Worm (Caenorhabditis elegans) whole organism, young adult: Measurements from ENCODE around the gene C54D10.9.

Source experiments
- B0336.3 ChIP-seq: fragments of 200-800 bp; sonication (Bioruptor generic); IDR thresholded peaks from 2 replicates; pipeline ENCODE4 v1.3.6; 2022; ENCODE audit warnings: missing genetic modification characterization, missing compliant biosample characterization
- D2030.7 ChIP-seq: fragments of 200-800 bp; sonication (Bioruptor generic); IDR thresholded peaks from 2 replicates; pipeline ENCODE4 v1.3.6; 2022; ENCODE audit warnings: missing genetic modification reagents, missing genetic modification characterization, missing compliant biosample characterization
- F10E7.11 ChIP-seq: sonication (generic microtip); optimal IDR thresholded peaks from 2 replicates; lab custom pipeline; 2017; ENCODE audit warnings: mild to moderate bottlenecking, missing genetic modification characterization, moderate library complexity, missing compliant biosample characterization
- F23B12.7 ChIP-seq: sonication (generic microtip); optimal IDR thresholded peaks from 2 replicates; lab custom pipeline; 2017; ENCODE audit warnings: missing genetic modification characterization, mild to moderate bottlenecking, missing compliant biosample characterization, antibody characterized with exemption, moderate library complexity; ENCODE audit not compliant: insufficient read depth
- F37B4.10 ChIP-seq: fragments of 200-800 bp; sonication (Bioruptor generic); IDR thresholded peaks from 2 replicates; pipeline ENCODE4 v1.3.6; 2022; ENCODE audit warnings: missing genetic modification characterization, missing compliant biosample characterization
- F39B2.1 ChIP-seq: fragments of 200-800 bp; sonication (Bioruptor generic); IDR thresholded peaks from 2 replicates; pipeline ENCODE4 v1.3.6; 2022; ENCODE audit warnings: missing genetic modification reagents, missing genetic modification characterization, missing compliant biosample characterization
- F55B11.4 ChIP-seq: sonication (generic microtip); optimal IDR thresholded peaks from 2 replicates; lab custom pipeline; 2016; ENCODE audit warnings: missing compliant biosample characterization, missing genetic modification characterization, borderline replicate concordance; ENCODE audit not compliant: insufficient read depth
- F57C9.4 ChIP-seq: sonication (generic microtip); optimal IDR thresholded peaks from 2 replicates; lab custom pipeline; 2017; ENCODE audit warnings: mild to moderate bottlenecking, missing genetic modification characterization, missing compliant biosample characterization
- Y53F4B.3 ChIP-seq: fragments of 200-800 bp; sonication (Bioruptor generic); IDR thresholded peaks from 2 replicates; pipeline ENCODE4 v1.3.6; 2022; ENCODE audit warnings: missing genetic modification reagents, missing genetic modification characterization, missing compliant biosample characterization
- ZK185.1 ChIP-seq: sonication (generic microtip); optimal IDR thresholded peaks from 2 replicates; lab custom pipeline; 2016; ENCODE audit warnings: mild to moderate bottlenecking, missing genetic modification characterization, missing compliant biosample characterization; ENCODE audit not compliant: poor library complexity, severe bottlenecking
- akir-1 ChIP-seq: fragments of 200-800 bp; sonication (Bioruptor generic); optimal IDR thresholded peaks from 2 replicates; lab custom pipeline; 2018; ENCODE audit warnings: mild to moderate bottlenecking, missing genetic modification characterization, moderate library complexity, missing compliant biosample characterization
- ccch-3 ChIP-seq: fragments of 200-800 bp; sonication (Bioruptor generic); optimal IDR thresholded peaks from 2 replicates; lab custom pipeline; 2018; ENCODE audit warnings: mild to moderate bottlenecking, missing genetic modification characterization, missing compliant biosample characterization
- cebp-1 ChIP-seq, 2 experiments: fragments of 200-800 bp in 1 of 2; sonication (Bioruptor generic) in 1 of 2; sonication (generic microtip) in 1 of 2; IDR thresholded peaks in 1 of 2; optimal IDR thresholded peaks in 1 of 2; 2 replicates each; pipeline versions ENCODE4 v1.3.6 to Lab custom; 2017 to 2022; ENCODE audit warnings: missing compliant biosample characterization in 2 of 2, missing genetic modification characterization in 2 of 2, mild to moderate bottlenecking in 1 of 2, missing genetic modification reagents in 1 of 2, moderate library complexity in 1 of 2
- cebp-2 ChIP-seq: fragments of 200-800 bp; sonication (Bioruptor generic); IDR thresholded peaks from 2 replicates; pipeline ENCODE4 v1.3.6; 2022; ENCODE audit warnings: missing genetic modification characterization, missing compliant biosample characterization
- ceh-40 ChIP-seq: fragments of 200-800 bp; sonication (Bioruptor generic); IDR thresholded peaks from 2 replicates; pipeline ENCODE4 v1.3.6; 2022; ENCODE audit warnings: missing genetic modification characterization, missing compliant biosample characterization
- ceh-58 ChIP-seq: fragments of 200-800 bp; sonication (Bioruptor generic); IDR thresholded peaks from 2 replicates; pipeline ENCODE4 v1.3.6; 2022; ENCODE audit warnings: missing genetic modification characterization, missing compliant biosample characterization
- ceh-91 ChIP-seq: fragments of 200-800 bp; sonication (Bioruptor generic); IDR thresholded peaks from 2 replicates; pipeline ENCODE4 v1.3.6; 2022; ENCODE audit warnings: missing genetic modification reagents, missing genetic modification characterization, missing compliant biosample characterization
- die-1 ChIP-seq: sonication (generic microtip); optimal IDR thresholded peaks from 2 replicates; lab custom pipeline; 2016; ENCODE audit warnings: missing genotype, mild to moderate bottlenecking, missing genetic modification characterization, missing compliant biosample characterization
- dox-1 ChIP-seq: fragments of 200-800 bp; sonication (Bioruptor generic); IDR thresholded peaks from 2 replicates; pipeline ENCODE4 v1.3.6; 2022; ENCODE audit warnings: missing genetic modification reagents, missing genetic modification characterization, missing compliant biosample characterization
- efl-1 ChIP-seq: fragments of 150-350 bp; optimal IDR thresholded peaks from 2 replicates; lab custom pipeline; 2014; ENCODE audit warnings: missing biosample characterization, missing genetic modification reagents, missing genetic modification characterization
- egl-18 ChIP-seq: fragments of 200-800 bp; sonication (Bioruptor generic); IDR thresholded peaks from 2 replicates; pipeline ENCODE4 v1.3.6; 2022; ENCODE audit warnings: missing genetic modification reagents, missing genetic modification characterization, missing compliant biosample characterization
- egrh-3 ChIP-seq: fragments of 200-800 bp; sonication (Bioruptor generic); IDR thresholded peaks from 2 replicates; pipeline ENCODE4 v1.3.6; 2022; ENCODE audit warnings: missing genetic modification reagents, missing genetic modification characterization, missing compliant biosample characterization
- ets-4 ChIP-seq: fragments of 200-800 bp; sonication (Bioruptor generic); optimal IDR thresholded peaks from 2 replicates; lab custom pipeline; 2018; ENCODE audit warnings: mild to moderate bottlenecking, missing genetic modification characterization, missing compliant biosample characterization
- hmg-1.2 ChIP-seq: fragments of 200-800 bp; sonication (Bioruptor generic); IDR thresholded peaks from 2 replicates; pipeline ENCODE4 v1.3.6; 2022; ENCODE audit warnings: missing genetic modification reagents, missing genetic modification characterization, missing compliant biosample characterization
- hmg-20 ChIP-seq: fragments of 200-800 bp; sonication (Bioruptor generic); IDR thresholded peaks from 2 replicates; pipeline ENCODE4 v1.3.6; 2022; ENCODE audit warnings: missing genetic modification reagents, missing genetic modification characterization, missing compliant biosample characterization
- hrde-1 ChIP-seq: sonication (generic microtip); optimal IDR thresholded peaks from 2 replicates; lab custom pipeline; 2016; ENCODE audit warnings: missing genetic modification characterization, mild to moderate bottlenecking, missing compliant biosample characterization, moderate library complexity, missing genotype, missing genetic modification reagents, borderline replicate concordance
- hsf-1 ChIP-seq: fragments of 200-800 bp; sonication (Bioruptor generic); IDR thresholded peaks from 2 replicates; pipeline ENCODE4 v1.3.6; 2022; ENCODE audit warnings: missing genetic modification reagents, missing genetic modification characterization, missing compliant biosample characterization
- let-526 ChIP-seq: fragments of 200-800 bp; sonication (Bioruptor generic); IDR thresholded peaks from 2 replicates; pipeline ENCODE4 v1.3.6; 2022; ENCODE audit warnings: missing genetic modification reagents, missing genetic modification characterization, missing compliant biosample characterization
- let-607 ChIP-seq, 2 experiments: fragments of 200-800 bp in 1 of 2; sonication (Bioruptor generic) in 1 of 2; sonication (generic microtip) in 1 of 2; optimal IDR thresholded peaks; 2 replicates each; lab custom pipeline; 2016 to 2018; ENCODE audit warnings: mild to moderate bottlenecking in 2 of 2, missing compliant biosample characterization in 2 of 2, missing genetic modification characterization in 2 of 2, moderate library complexity in 2 of 2, missing genotype in 1 of 2
- lin-35 ChIP-seq, 3 experiments: fragments of 150-350 bp in 2 of 3; sonication (generic microtip) in 1 of 3; optimal IDR thresholded peaks; 2 replicates each; lab custom pipeline; 2014 to 2018; ENCODE audit warnings: missing biosample characterization in 3 of 3, missing genetic modification characterization in 3 of 3, missing genetic modification reagents in 3 of 3
- lin-40 ChIP-seq: sonication (generic microtip); optimal IDR thresholded peaks from 2 replicates; lab custom pipeline; 2016; ENCODE audit warnings: missing genetic modification characterization, mild to moderate bottlenecking, missing compliant biosample characterization, missing genotype, missing genetic modification reagents
- lsl-1 ChIP-seq: fragments of 200-800 bp; sonication (Bioruptor generic); optimal IDR thresholded peaks from 2 replicates; lab custom pipeline; 2018; ENCODE audit warnings: mild to moderate bottlenecking, missing genetic modification characterization, moderate library complexity, missing compliant biosample characterization
- mxl-1 ChIP-seq: sonication (generic microtip); optimal IDR thresholded peaks from 2 replicates; lab custom pipeline; 2016; ENCODE audit warnings: missing genetic modification characterization, missing compliant biosample characterization
- nhr-120 ChIP-seq: fragments of 200-800 bp; sonication (Bioruptor generic); IDR thresholded peaks from 2 replicates; pipeline ENCODE4 v1.3.6; 2022; ENCODE audit warnings: missing genetic modification characterization, missing compliant biosample characterization
- nhr-179 ChIP-seq: sonication (generic microtip); optimal IDR thresholded peaks from 2 replicates; lab custom pipeline; 2016; ENCODE audit warnings: mild to moderate bottlenecking, missing genetic modification characterization, missing compliant biosample characterization
- nhr-80 ChIP-seq: sonication (generic microtip); optimal IDR thresholded peaks from 2 replicates; lab custom pipeline; 2016; ENCODE audit warnings: missing genetic modification characterization, missing compliant biosample characterization
- rpc-1 ChIP-seq, 2 experiments: fragments of 150-350 bp in 1 of 2; sonication (generic microtip) in 1 of 2; optimal IDR thresholded peaks; 2 replicates each; lab custom pipeline; 2014 to 2018; ENCODE audit warnings: missing biosample characterization in 1 of 2, missing genetic modification characterization in 1 of 2, missing genetic modification reagents in 1 of 2, missing genotype in 1 of 2
- snpc-4 ChIP-seq, 5 experiments: fragments of 150-350 bp in 1 of 5; sonication (generic microtip) in 4 of 5; optimal IDR thresholded peaks; 2 replicates each; lab custom pipeline; 2014 to 2018; ENCODE audit warnings: missing genetic modification characterization in 5 of 5, missing biosample characterization in 3 of 5, antibody characterized with exemption in 2 of 5, mild to moderate bottlenecking in 2 of 5, missing compliant biosample characterization in 2 of 5, missing genotype in 2 of 5, moderate library complexity in 2 of 5, missing genetic modification reagents in 1 of 5
- tbp1 ChIP-seq: fragments of 200-800 bp; sonication (Bioruptor generic); optimal IDR thresholded peaks from 2 replicates; lab custom pipeline; 2018; ENCODE audit warnings: mild to moderate bottlenecking, missing genetic modification characterization, missing compliant biosample characterization
- zfh-2 ChIP-seq: fragments of 200-800 bp; sonication (Bioruptor generic); conservative IDR thresholded peaks from 2 replicates; pipeline ENCODE4 v1.3.6; 2022; ENCODE audit warnings: missing genetic modification reagents, missing genetic modification characterization, missing compliant biosample characterization
- ztf-26 ChIP-seq: sonication (generic microtip); optimal IDR thresholded peaks from 2 replicates; lab custom pipeline; 2017; ENCODE audit warnings: missing genetic modification characterization, missing compliant biosample characterization
- ztf-6 ChIP-seq: fragments of 200-800 bp; sonication (Bioruptor generic); IDR thresholded peaks from 2 replicates; pipeline ENCODE4 v1.3.6; 2022; ENCODE audit warnings: missing genetic modification reagents, missing genetic modification characterization, missing compliant biosample characterization

Gene C54D10.9

ce11 chrV:12491070-12491643, 44.2 kb downstream of the C54D10.9 start (continued):
- TF ChIP-seq ccch-3 (GFP tag; lab: Kevin White, UChicago), result no peak
- TF ChIP-seq egl-18, result no peak
- 0 out of 2 replicates have a peak, but pooled peaks have one; percentile 13 for TF ChIP-seq ceh-91 (GFP tag; lab: Robert Waterston, UW)
- no peak for TF ChIP-seq F55B11.4
- no peak for TF ChIP-seq efl-1
- no peak for TF ChIP-seq nhr-120
- TF ChIP-seq B0336.3 (GFP tag; lab: Robert Waterston, UW), result peak; percentile 88
- TF ChIP-seq ztf-26 (tag; lab: Kevin White, UChicago), result peak; percentile 1
- TF ChIP-seq rpc-1 (optimal IDR thresholded peaks at IDR 0.05; lab: Kevin White, UChicago), result no peak
- peak; percentile 40 for TF ChIP-seq rpc-1 (tag; optimal IDR thresholded peaks at IDR 0.05; lab: Kevin White, UChicago)
- TF ChIP-seq ZK185.1 (tag; lab: Kevin White, UChicago), result peak; percentile 79
- TF ChIP-seq ceh-58, result no peak
- no peak for TF ChIP-seq mxl-1 (tag; lab: Kevin White, UChicago)
- TF ChIP-seq, all 124 proteins: peak for 66

ce11 chrV:12494522-12494921, 47.6 kb downstream of the C54D10.9 start, which contains the start of gene mrps-11:
Gene mrps-11, minus strand, starts transcription at chrV:12494622.
- TF ChIP-seq let-607 (tag; optimal IDR thresholded peaks at IDR 0.05; lab: Kevin White, UChicago), result no peak
- TF ChIP-seq hsf-1 (GFP tag; lab: Robert Waterston, UW), result no peak
- no peak for TF ChIP-seq ZK185.1 (tag; lab: Kevin White, UChicago)
- no peak for TF ChIP-seq F39B2.1 (GFP tag; lab: Robert Waterston, UW)
- TF ChIP-seq snpc-4 (GFP tag; optimal IDR thresholded peaks at IDR 0.05; lab: Kevin White, UChicago), result no peak
- TF ChIP-seq snpc-4 (tag; optimal IDR thresholded peaks at IDR 0.05; lab: Kevin White, UChicago), result no peak
- no peak for TF ChIP-seq D2030.7 (GFP tag; lab: Robert Waterston, UW)
- no peak for TF ChIP-seq F55B11.4
- TF ChIP-seq nhr-80 (tag; lab: Kevin White, UChicago), result no peak
- no peak for TF ChIP-seq F23B12.7 (tag; lab: Kevin White, UChicago)
- no peak for TF ChIP-seq let-526 (GFP tag; lab: Robert Waterston, UW)
- TF ChIP-seq zfh-2 (GFP tag; lab: Robert Waterston, UW), result no peak
- no peak for TF ChIP-seq nhr-179
- no peak for TF ChIP-seq cebp-2 (GFP tag; lab: Robert Waterston, UW)
- TF ChIP-seq lin-40 (tag; lab: Kevin White, UChicago), result no peak
- no peak for TF ChIP-seq ztf-6 (GFP tag; lab: Robert Waterston, UW)
- TF ChIP-seq ceh-40 (GFP tag; lab: Robert Waterston, UW), result no peak
- no peak for TF ChIP-seq die-1 (tag; lab: Kevin White, UChicago)

ce11 chrV:12497725-12498263, 50.8 kb downstream of the C54D10.9 start, which contains the start of the genes W04D2.4 and rbm-25:
Gene W04D2.4, minus strand, starts transcription at chrV:12497755.
Gene rbm-25, plus strand, starts transcription at chrV:12498213.
- TF ChIP-seq dox-1 (no peak), lsl-1 (GFP tag; lab: Kevin White, UChicago) (peak; percentile 1), let-607 (tag; optimal IDR thresholded peaks at IDR 0.05; lab: Kevin White, UChicago) (peak in 1 of 2 experiments; percentile 9), hrde-1 (tag; lab: Kevin White, UChicago) (no peak), lin-35 (GFP tag; optimal IDR thresholded peaks at IDR 0.05; lab: Kevin White, UChicago) (peak in 1 of 3 experiments; percentile 67), tbp1 (peak; percentile 24), egrh-3 (GFP tag; lab: Robert Waterston, UW) (no peak), ets-4 (GFP tag; lab: Kevin White, UChicago) (no peak), F23B12.7 (tag; lab: Kevin White, UChicago) (peak; percentile 9), cebp-1 (GFP tag; IDR thresholded peaks at IDR 0.05; lab: Robert Waterston, UW) (no peak), cebp-1 (tag; optimal IDR thresholded peaks at IDR 0.05; lab: Kevin White, UChicago) (peak; percentile 67), F57C9.4 (tag; lab: Kevin White, UChicago) (no peak), snpc-4 (GFP tag; optimal IDR thresholded peaks at IDR 0.05; lab: Kevin White, UChicago) (peak; percentile 1), snpc-4 (tag; optimal IDR thresholded peaks at IDR 0.05; lab: Kevin White, UChicago) (peak in 3 of 4 experiments; percentile 80 to 81 (median 80)), hmg-1.2 (GFP tag; lab: Robert Waterston, UW) (peak; percentile 16; the same call in 1 of the 2 replicates), F10E7.11 (tag; lab: Kevin White, UChicago) (no peak), Y53F4B.3 (no peak), F37B4.10 (GFP tag; lab: Robert Waterston, UW) (no peak), akir-1 (GFP tag; lab: Kevin White, UChicago) (peak; percentile 2), hmg-20 (GFP tag; lab: Robert Waterston, UW) (no peak)
